Worm (Caenorhabditis elegans) whole organism, early embryonic: ENCODE data around the gene hpk-1.

ENCODE experiments used
- B0310.2 ChIP-seq: sonication (generic microtip); optimal IDR thresholded peaks from 2 replicates; lab custom pipeline; 2016; ENCODE audit warnings: mild to moderate bottlenecking, missing genetic modification characterization, missing compliant biosample characterization
- F13C5.2 ChIP-seq: sonication (generic microtip); optimal IDR thresholded peaks from 2 replicates; lab custom pipeline; 2017; ENCODE audit warnings: mild to moderate bottlenecking, missing genetic modification characterization, inconsistent platforms, missing compliant biosample characterization
- aly-1 ChIP-seq: sonication (generic microtip); optimal IDR thresholded peaks from 2 replicates; lab custom pipeline; 2016; ENCODE audit warnings: missing genetic modification characterization, missing compliant biosample characterization
- ama-1 ChIP-seq: fragments of 150-350 bp; optimal IDR thresholded peaks from 2 replicates; lab custom pipeline; 2014
- ceh-13 ChIP-seq: fragments of 200-800 bp; sonication (Bioruptor generic); optimal IDR thresholded peaks from 2 replicates; lab custom pipeline; 2018; ENCODE audit warnings: mild to moderate bottlenecking, missing genetic modification characterization, missing compliant biosample characterization
- ceh-36 ChIP-seq: sonication (generic microtip); optimal IDR thresholded peaks from 2 replicates; lab custom pipeline; 2016; ENCODE audit warnings: missing genetic modification characterization, inconsistent platforms, missing compliant biosample characterization
- ets-7 ChIP-seq: sonication (generic microtip); optimal IDR thresholded peaks from 2 replicates; lab custom pipeline; 2016; ENCODE audit warnings: missing genotype, missing genetic modification characterization, missing compliant biosample characterization
- flt-1 ChIP-seq: fragments of 200-800 bp; sonication (Bioruptor generic); IDR thresholded peaks from 2 replicates; pipeline ENCODE4 v1.3.6; 2022; ENCODE audit warnings: missing genetic modification characterization, missing compliant biosample characterization
- hmbx-1 ChIP-seq: sonication (generic microtip); optimal IDR thresholded peaks from 2 replicates; lab custom pipeline; 2016; ENCODE audit warnings: mild to moderate bottlenecking, missing genetic modification characterization, missing compliant biosample characterization
- hmg-4 ChIP-seq: fragments of 200-800 bp; sonication (Bioruptor generic); optimal IDR thresholded peaks from 2 replicates; lab custom pipeline; 2018; ENCODE audit warnings: mild to moderate bottlenecking, missing genetic modification characterization, missing compliant biosample characterization
- hnd-1 ChIP-seq: sonication (generic microtip); optimal IDR thresholded peaks from 2 replicates; lab custom pipeline; 2016; ENCODE audit warnings: missing genetic modification characterization, missing compliant biosample characterization
- pes-1 ChIP-seq: fragments of 200-800 bp; sonication (Bioruptor generic); IDR thresholded peaks from 2 replicates; pipeline ENCODE4 v1.3.6; 2022; ENCODE audit warnings: missing genetic modification reagents, missing genetic modification characterization, missing compliant biosample characterization
- scrt-1 ChIP-seq: fragments of 200-800 bp; sonication (Bioruptor generic); IDR thresholded peaks from 2 replicates; pipeline ENCODE4 v1.3.6; 2022; ENCODE audit warnings: missing genetic modification characterization, missing compliant biosample characterization
- sea-1 ChIP-seq: fragments of 200-800 bp; sonication (Bioruptor generic); conservative IDR thresholded peaks from 2 replicates; pipeline ENCODE4 v1.3.6; 2022; ENCODE audit warnings: missing genetic modification characterization, missing compliant biosample characterization
- tbx-11 ChIP-seq: fragments of 200-800 bp; sonication (Bioruptor generic); IDR thresholded peaks from 2 replicates; pipeline ENCODE4 v1.3.6; 2022; ENCODE audit warnings: missing genetic modification characterization, missing compliant biosample characterization
- tbx-37 ChIP-seq: fragments of 200-800 bp; sonication (Bioruptor generic); conservative IDR thresholded peaks from 2 replicates; pipeline ENCODE4 v1.3.6; 2022; ENCODE audit warnings: missing genetic modification reagents, missing genetic modification characterization, missing compliant biosample characterization
- tra-4 ChIP-seq: sonication (generic microtip); optimal IDR thresholded peaks from 2 replicates; lab custom pipeline; 2017; ENCODE audit warnings: missing genetic modification characterization, missing compliant biosample characterization

The hpk-1 gene

DNA sequence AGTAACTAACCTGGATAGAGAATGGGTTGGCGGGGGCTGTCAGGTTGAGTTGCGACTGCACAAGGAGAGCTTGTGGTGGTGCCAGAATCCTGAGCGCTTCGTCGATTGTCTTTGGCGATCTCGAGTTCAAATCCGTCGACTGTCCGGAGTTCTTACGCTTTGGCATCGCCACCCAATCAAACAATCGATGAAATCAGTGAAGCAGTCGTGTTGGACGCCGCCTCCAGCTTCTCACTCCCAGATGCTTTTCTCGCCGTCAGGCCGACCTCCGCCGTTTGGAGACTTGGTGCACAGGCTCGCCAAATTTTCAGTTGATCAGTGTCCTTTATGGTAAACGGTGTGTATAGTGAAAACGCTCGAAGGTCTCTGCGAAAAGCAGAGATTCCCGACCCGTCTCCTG lies at the start of gene hpk-1, which contains the start of gene F20B6.10:
TSS of gene hpk-1 (minus strand) at position 397 of the 400 bp plus-strand sequence.
TSS of gene F20B6.10 (minus strand) at position 303 of the 400 bp plus-strand sequence.
- TF ChIP-seq tbx-11 (no peak), ceh-13 (GFP tag; lab: Kevin White, UChicago) (no peak), hnd-1 (tag; lab: Kevin White, UChicago) (no peak), ama-1 (no peak), hmg-4 (no peak), hmbx-1 (tag; lab: Kevin White, UChicago) (no peak)

DNA sequence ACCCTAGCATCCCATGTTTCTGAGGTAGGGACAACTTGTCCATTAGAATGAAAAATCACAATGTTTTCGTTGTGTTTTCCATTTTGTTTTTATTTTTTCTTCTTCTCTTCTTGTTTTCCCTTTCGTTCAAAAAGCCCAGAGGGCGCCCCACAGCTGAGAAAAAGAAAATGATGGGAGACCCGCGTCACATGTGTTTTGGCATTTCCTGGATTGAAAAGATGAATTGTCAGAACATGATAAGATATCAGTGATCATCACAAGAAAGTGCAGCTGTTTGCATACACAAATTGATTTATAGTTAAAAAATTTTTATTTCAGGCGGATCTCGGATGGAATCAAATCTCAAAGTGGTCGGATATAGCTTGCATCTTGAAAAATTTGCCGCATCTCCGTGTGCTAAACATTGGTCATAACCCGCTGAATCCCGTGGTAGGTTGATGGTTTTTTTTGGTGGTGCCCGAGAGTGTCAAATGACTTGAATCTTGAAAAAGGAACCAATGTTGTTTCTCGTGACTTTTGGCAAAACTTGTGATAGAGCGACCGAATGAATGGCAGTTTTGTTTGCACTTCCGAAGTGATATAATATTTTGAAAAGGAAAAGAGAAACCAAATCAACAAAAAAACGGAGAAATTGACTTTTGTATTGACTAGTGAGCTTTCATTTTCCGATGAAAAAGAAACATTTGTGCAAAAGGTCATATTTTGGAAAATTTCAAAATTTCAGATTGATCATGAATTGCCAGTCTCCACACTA lies 49.3 kb upstream of the hpk-1 start:
- TF ChIP-seq tra-4 (tag; lab: Kevin White, UChicago) (no peak), ama-1 (no peak), ceh-36 (tag; lab: Kevin White, UChicago) (no peak), F13C5.2 (no peak), ceh-13 (GFP tag; lab: Kevin White, UChicago) (no peak), hmg-4 (no peak), aly-1 (tag; lab: Kevin White, UChicago) (no peak), pes-1 (GFP tag; lab: Robert Waterston, UW) (no peak), tbx-11 (no peak), ets-7 (tag; lab: Kevin White, UChicago) (no peak), tbx-37 (GFP tag; lab: Robert Waterston, UW) (no peak), hmbx-1 (tag; lab: Kevin White, UChicago) (no peak), sea-1 (GFP tag; lab: Robert Waterston, UW) (no peak), scrt-1 (GFP tag; lab: Robert Waterston, UW) (no peak), flt-1 (no peak), B0310.2 (tag; lab: Kevin White, UChicago) (no peak)

DNA sequence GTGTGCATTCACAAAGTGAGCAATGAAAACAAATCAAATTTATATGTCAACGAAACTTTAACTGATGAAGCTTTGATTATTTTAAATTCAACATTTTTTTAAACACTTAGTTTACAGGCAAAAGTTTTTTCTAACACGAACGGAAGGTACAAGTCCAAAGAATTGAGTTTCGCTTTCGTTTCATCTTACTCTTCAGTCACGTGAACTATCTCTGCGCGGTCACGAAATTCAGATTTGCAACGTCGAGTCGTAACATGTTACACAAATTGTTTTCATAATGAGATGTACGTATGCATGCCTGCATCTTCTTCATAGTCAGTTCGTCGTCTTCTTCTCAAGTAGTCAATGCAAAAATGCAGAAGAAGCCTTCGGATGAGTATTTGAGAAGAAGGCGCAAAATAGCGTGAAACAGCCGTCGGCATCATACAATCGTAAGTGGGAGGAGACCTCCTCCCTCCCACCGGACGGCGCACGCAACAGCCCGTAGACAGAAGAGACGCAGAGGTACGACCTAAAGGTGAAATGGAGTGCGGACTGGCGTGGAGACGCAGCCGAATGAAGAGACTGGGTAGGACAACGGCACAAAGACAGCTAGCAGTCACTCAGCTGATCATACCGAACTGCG lies 48.3 kb upstream of the hpk-1 start, which contains the start of gene coel-1:
TSS of gene coel-1 (plus strand) at position 381 of the 625 bp plus-strand sequence.
- TF ChIP-seq aly-1 (tag; lab: Kevin White, UChicago) (peak; percentile 4), sea-1 (GFP tag; lab: Robert Waterston, UW) (no peak), hmg-4 (peak; percentile 77)

DNA sequence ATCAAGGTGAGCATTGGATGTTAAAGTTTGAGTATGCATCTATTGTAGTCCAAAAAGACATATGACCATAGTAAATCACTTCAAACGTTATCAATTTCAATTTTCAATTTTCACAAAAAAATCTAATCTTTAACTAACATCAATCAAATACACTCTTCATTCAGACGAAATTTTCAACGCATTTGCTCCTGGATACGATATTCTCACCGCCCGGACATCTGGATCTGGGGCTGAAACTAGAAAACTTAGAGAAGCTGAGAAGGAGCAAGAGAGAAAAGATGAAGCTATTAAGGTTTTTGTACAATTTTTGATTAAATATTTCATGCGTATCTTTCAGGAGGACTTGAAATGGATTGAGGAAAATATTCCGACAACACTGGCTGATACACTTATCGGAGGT lies 46.7 kb upstream of the hpk-1 start:
- TF ChIP-seq ceh-36 (tag; lab: Kevin White, UChicago) (no peak), tbx-11 (no peak), sea-1 (GFP tag; lab: Robert Waterston, UW) (no peak), scrt-1 (GFP tag; lab: Robert Waterston, UW) (no peak), pes-1 (GFP tag; lab: Robert Waterston, UW) (no peak), tra-4 (tag; lab: Kevin White, UChicago) (no peak), hmbx-1 (tag; lab: Kevin White, UChicago) (no peak), hnd-1 (tag; lab: Kevin White, UChicago) (no peak), B0310.2 (tag; lab: Kevin White, UChicago) (no peak), F13C5.2 (no peak), ama-1 (no peak), ceh-13 (GFP tag; lab: Kevin White, UChicago) (no peak), hmg-4 (no peak), aly-1 (tag; lab: Kevin White, UChicago) (no peak), ets-7 (tag; lab: Kevin White, UChicago) (no peak)

ce11 chrX:4260297-4260696 lies 43.2 kb upstream of the hpk-1 start, which contains the start of gene C52B9.4:
TSS of gene C52B9.4 (plus strand) at chrX:4260652.
- TF ChIP-seq ama-1 (no peak), F13C5.2 (peak; percentile 21)

- TF ChIP-seq tbx-11: no peak
- no peak for TF ChIP-seq scrt-1 (GFP tag; lab: Robert Waterston, UW)
- no peak for TF ChIP-seq ceh-36 (tag; lab: Kevin White, UChicago)
Measured at ce11 chrX:4256761-4257160, 39.7 kb upstream of the hpk-1 start, which contains the start of gene srv-6. TSS of gene srv-6 (plus strand) at chrX:4257061.

DNA sequence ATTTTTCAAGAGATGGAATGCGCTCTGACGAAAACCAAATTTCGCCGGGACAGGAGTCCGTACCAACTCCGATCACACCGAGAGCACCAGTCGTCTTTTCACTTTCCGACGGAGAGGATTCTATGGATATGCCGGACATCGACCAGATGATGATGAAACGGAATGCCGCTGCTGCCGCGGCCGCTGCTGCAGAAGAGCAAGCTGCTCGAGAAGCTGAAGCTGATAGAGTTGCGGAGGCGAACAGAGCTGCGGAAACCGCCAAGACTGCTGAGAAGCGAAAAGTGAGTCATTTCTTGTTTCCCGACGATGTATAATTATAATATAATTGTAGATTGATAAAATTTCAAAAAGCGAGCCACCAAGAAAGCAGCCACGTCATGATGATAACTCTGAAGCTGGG lies 38.3 kb upstream of the hpk-1 start:
- TF ChIP-seq tra-4 (tag; lab: Kevin White, UChicago) (no peak), tbx-37 (GFP tag; lab: Robert Waterston, UW) (no peak), hmg-4 (no peak), sea-1 (GFP tag; lab: Robert Waterston, UW) (no peak), scrt-1 (GFP tag; lab: Robert Waterston, UW) (no peak), F13C5.2 (no peak), hmbx-1 (tag; lab: Kevin White, UChicago) (no peak), ceh-13 (GFP tag; lab: Kevin White, UChicago) (no peak), ama-1 (no peak), tbx-11 (no peak), ceh-36 (tag; lab: Kevin White, UChicago) (no peak), hnd-1 (tag; lab: Kevin White, UChicago) (no peak), aly-1 (tag; lab: Kevin White, UChicago) (no peak), flt-1 (no peak), B0310.2 (tag; lab: Kevin White, UChicago) (no peak), pes-1 (GFP tag; lab: Robert Waterston, UW) (no peak), ets-7 (tag; lab: Kevin White, UChicago) (no peak)

ce11 chrX:4254782-4255181 lies 37.7 kb upstream of the hpk-1 start, which contains the start of gene taf-11.1:
TSS of gene taf-11.1 (plus strand) at chrX:4255170.
- TF ChIP-seq pes-1 (GFP tag; lab: Robert Waterston, UW) (no peak), F13C5.2 (no peak), ceh-36 (tag; lab: Kevin White, UChicago) (no peak), hmbx-1 (tag; lab: Kevin White, UChicago) (no peak), B0310.2 (tag; lab: Kevin White, UChicago) (no peak), aly-1 (tag; lab: Kevin White, UChicago) (no peak), sea-1 (GFP tag; lab: Robert Waterston, UW) (no peak), hnd-1 (tag; lab: Kevin White, UChicago) (no peak), scrt-1 (GFP tag; lab: Robert Waterston, UW) (no peak), hmg-4 (no peak), flt-1 (no peak), tbx-11 (no peak), tra-4 (tag; lab: Kevin White, UChicago) (no peak)
